Worm (Caenorhabditis elegans): Measurements from ENCODE around the gene math-33.

math-33 gene

DNA sequence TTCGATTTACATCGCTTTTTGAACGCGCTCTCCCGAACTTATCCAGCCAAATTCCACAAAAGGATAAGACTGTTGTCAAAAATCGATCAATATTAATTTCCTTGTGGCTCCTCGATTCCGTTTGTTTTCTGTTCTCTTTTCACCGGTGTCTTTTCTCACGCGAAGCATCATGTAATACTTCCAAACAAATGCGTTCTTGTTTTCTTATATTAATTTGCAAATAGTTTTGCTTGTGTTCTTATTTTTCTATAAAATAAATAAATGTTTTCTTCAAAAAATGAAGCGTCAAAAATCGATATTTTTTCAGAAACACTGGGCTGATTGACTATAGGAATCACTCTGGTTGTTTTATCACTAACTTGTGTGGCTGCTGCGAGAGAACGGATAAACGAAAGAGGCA lies at the start of gene math-33:
Gene math-33, plus strand, starts transcription at position 301 of the 400 bp plus-strand sequence.
- TF ChIP-seq pat-9 (tag; optimal IDR thresholded peaks at IDR 0.05) (no peak), ceh-9 (tag; optimal IDR thresholded peaks at IDR 0.05) (no peak), K09A11.1 (tag; optimal IDR thresholded peaks at IDR 0.05; ENCODE audit: insufficient read depth) (no peak), unc-55 (GFP tag; optimal IDR thresholded peaks at IDR 0.05) (no peak), che-1 (tag; optimal IDR thresholded peaks at IDR 0.05) (no peak), nhr-11 (tag; optimal IDR thresholded peaks at IDR 0.05) (no peak), hlh-8 (tag; optimal IDR thresholded peaks at IDR 0.05) (no peak), tbx-2 (tag; optimal IDR thresholded peaks at IDR 0.05) (no peak), Y22D7AL.16 (tag; optimal IDR thresholded peaks at IDR 0.05) (no peak), pha-2 (tag; optimal IDR thresholded peaks at IDR 0.05) (no peak), ttx-3 (tag; optimal IDR thresholded peaks at IDR 0.05) (no peak), ref-2 (tag; optimal IDR thresholded peaks at IDR 0.05) (no peak), ceh-22 (tag; optimal IDR thresholded peaks at IDR 0.05) (no peak)

DNA sequence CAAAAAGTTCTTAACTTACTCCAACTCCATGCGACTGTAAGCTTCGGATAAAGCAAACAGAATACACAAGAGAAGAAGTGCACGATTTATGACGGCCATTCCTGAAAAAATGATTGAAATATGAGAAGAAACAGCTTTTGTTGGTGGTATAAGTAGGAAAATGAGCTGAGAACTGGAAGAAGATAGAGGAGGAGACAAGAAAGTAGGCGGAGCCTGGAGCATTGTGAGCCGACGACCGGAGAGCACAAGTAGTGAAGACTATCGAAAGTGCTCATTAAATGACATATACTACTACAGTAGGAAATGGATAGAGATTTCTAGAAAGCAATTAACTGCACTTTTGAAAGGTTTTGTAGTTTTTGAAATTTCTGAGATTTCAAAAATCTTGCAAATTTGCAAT lies 48.2 kb upstream of the math-33 start, which contains the start of gene nlp-80:
Gene nlp-80, minus strand, starts transcription at position 101 of the 400 bp plus-strand sequence.
- TF ChIP-seq elt-2 (tag; optimal IDR thresholded peaks at IDR 0.05) = no peak
- no peak for TF ChIP-seq dmd-4 (tag; optimal IDR thresholded peaks at IDR 0.05; ENCODE audit: borderline replicate concordance)
- TF ChIP-seq C08G9.2 (tag; optimal IDR thresholded peaks at IDR 0.05) = no peak
- TF ChIP-seq tbx-7 (tag; optimal IDR thresholded peaks at IDR 0.05) = no peak
- no peak for TF ChIP-seq unc-86 (tag; optimal IDR thresholded peaks at IDR 0.05)
- no peak for TF ChIP-seq gmeb-2 (tag; optimal IDR thresholded peaks at IDR 0.05)
- no peak for TF ChIP-seq madf-2 (tag; optimal IDR thresholded peaks at IDR 0.05)
- TF ChIP-seq ceh-18 (tag; optimal IDR thresholded peaks at IDR 0.05) = no peak
- TF ChIP-seq nfya-1 (tag; optimal IDR thresholded peaks at IDR 0.05) = no peak
- no peak for TF ChIP-seq fkh-10 (GFP tag; optimal IDR thresholded peaks at IDR 0.05)
- no peak for TF ChIP-seq ref-2 (tag; optimal IDR thresholded peaks at IDR 0.05)
- TF ChIP-seq eyg-1 (tag; optimal IDR thresholded peaks at IDR 0.05) = no peak
- TF ChIP-seq sox-4 (tag; optimal IDR thresholded peaks at IDR 0.05) = no peak
- TF ChIP-seq rnt-1 (tag; optimal IDR thresholded peaks at IDR 0.05) = no peak
- TF ChIP-seq ceh-9 (tag; optimal IDR thresholded peaks at IDR 0.05) = no peak
- TF ChIP-seq sox-2 (GFP tag; IDR thresholded peaks at IDR 0.05) = no peak
- no peak for TF ChIP-seq fax-1 (tag; optimal IDR thresholded peaks at IDR 0.05)
- no peak for TF ChIP-seq ceh-22 (tag; optimal IDR thresholded peaks at IDR 0.05)
- no peak for TF ChIP-seq hlh-8 (tag; optimal IDR thresholded peaks at IDR 0.05)

DNA sequence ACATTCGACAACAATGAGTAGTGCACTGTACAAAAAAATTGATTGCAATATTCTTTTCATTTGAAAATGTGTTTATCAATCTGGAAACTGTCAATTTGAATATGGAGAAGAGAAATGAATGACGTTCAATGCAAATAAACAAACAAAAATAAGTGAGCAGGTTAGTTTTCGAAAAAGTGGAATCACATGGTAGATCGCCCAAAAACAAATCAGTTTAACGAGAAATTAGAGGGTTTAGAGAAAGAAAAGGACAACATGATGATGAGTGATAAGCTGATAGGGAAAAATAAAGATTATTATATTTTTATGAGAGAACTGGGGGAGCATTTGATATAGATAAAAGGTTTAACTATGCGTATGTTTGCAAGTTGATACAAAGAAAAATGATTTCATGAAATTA lies 44.4 kb upstream of the math-33 start, which contains the start of gene T04C12.8:
Gene T04C12.8, minus strand, starts transcription at position 82 of the 400 bp plus-strand sequence.
- no peak for TF ChIP-seq unc-55 (GFP tag; optimal IDR thresholded peaks at IDR 0.05)
- TF ChIP-seq ceh-22 (tag; optimal IDR thresholded peaks at IDR 0.05) = no peak
- TF ChIP-seq C38D4.7 (GFP tag; optimal IDR thresholded peaks at IDR 0.05) = no peak
- TF ChIP-seq F13H6.1 (tag; optimal IDR thresholded peaks at IDR 0.05) = no peak
- TF ChIP-seq ceh-18 (tag; optimal IDR thresholded peaks at IDR 0.05) = no peak
- TF ChIP-seq mec-3 (tag; optimal IDR thresholded peaks at IDR 0.05; ENCODE audit: borderline replicate concordance) = no peak
- TF ChIP-seq elt-2 (tag; optimal IDR thresholded peaks at IDR 0.05) = peak; percentile 83

DNA sequence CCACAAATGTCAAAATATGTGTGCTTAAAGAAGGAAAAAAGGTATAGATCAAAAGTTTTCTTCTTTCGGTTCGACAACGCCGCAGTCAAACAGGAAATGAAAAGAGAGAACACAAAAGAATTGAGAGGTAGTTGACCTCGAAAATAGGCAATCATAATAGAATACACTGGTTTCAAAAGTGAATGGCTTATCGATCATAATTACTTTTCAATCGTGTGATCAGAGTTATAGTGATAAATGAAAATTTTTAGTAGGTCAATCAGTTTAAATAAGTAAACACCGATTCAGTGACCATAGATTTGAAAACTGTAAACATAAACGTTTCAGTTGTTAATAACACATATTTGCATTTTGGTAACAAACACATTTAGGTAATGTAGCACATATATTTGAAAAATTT lies 43.3 kb upstream of the math-33 start:
- TF ChIP-seq C08G9.2 (tag; optimal IDR thresholded peaks at IDR 0.05) (no peak), syd-9 (tag; optimal IDR thresholded peaks at IDR 0.05) (no peak), zip-5 (tag; optimal IDR thresholded peaks at IDR 0.05) (no peak), ztf-16 (tag; optimal IDR thresholded peaks at IDR 0.05) (no peak), sox-4 (tag; optimal IDR thresholded peaks at IDR 0.05) (no peak), madf-2 (tag; optimal IDR thresholded peaks at IDR 0.05) (no peak), T23F11.4 (GFP tag; optimal IDR thresholded peaks at IDR 0.05) (no peak), ttx-3 (tag; optimal IDR thresholded peaks at IDR 0.05) (no peak), sox-2 (GFP tag; IDR thresholded peaks at IDR 0.05) (no peak), ceh-9 (tag; optimal IDR thresholded peaks at IDR 0.05) (no peak), ceh-2 (tag; optimal IDR thresholded peaks at IDR 0.05) (no peak)
